Worm (Caenorhabditis elegans) whole organism, L4 larva: ENCODE results near the gene nhr-253.
A peak's percentile ranks its signal among the peaks of the same experiment; 100 is the strongest.

ENCODE experiments used
- D1046.2 ChIP-seq: fragments of 200-800 bp; sonication (Bioruptor generic); IDR thresholded peaks from 2 replicates; pipeline ENCODE4 v1.3.6; 2022; ENCODE audit warnings: missing genetic modification characterization, missing compliant biosample characterization
- T20F7.1 ChIP-seq: fragments of 200-800 bp; sonication (Bioruptor generic); optimal IDR thresholded peaks from 2 replicates; lab custom pipeline; 2018; ENCODE audit warnings: mild to moderate bottlenecking, missing genetic modification characterization, missing compliant biosample characterization
- T26A8.4 ChIP-seq: fragments of 200-800 bp; sonication (Bioruptor generic); IDR thresholded peaks from 2 replicates; pipeline ENCODE4 v1.3.6; 2022; ENCODE audit warnings: missing genetic modification characterization, missing compliant biosample characterization
- Y75B8A.6 ChIP-seq: fragments of 200-800 bp; sonication (Bioruptor generic); IDR thresholded peaks from 2 replicates; pipeline ENCODE4 v1.3.6; 2022; ENCODE audit warnings: missing genetic modification reagents, missing genetic modification characterization, missing compliant biosample characterization
- ZK337.2 ChIP-seq: fragments of 200-800 bp; sonication (Bioruptor generic); IDR thresholded peaks from 2 replicates; pipeline ENCODE4 v1.3.6; 2022; ENCODE audit warnings: missing genetic modification reagents, missing genetic modification characterization, missing compliant biosample characterization
- aha-1 ChIP-seq: fragments of 150-350 bp; peaks from one replicate; lab custom pipeline; 2014; ENCODE audit warnings: missing biosample characterization, missing genetic modification characterization
- arid-1 ChIP-seq: fragments of 200-800 bp; sonication (Bioruptor generic); conservative IDR thresholded peaks from 2 replicates; pipeline ENCODE4 v1.3.6; 2022; ENCODE audit warnings: missing genetic modification reagents, missing genetic modification characterization, missing compliant biosample characterization
- ceh-32 ChIP-seq: sonication (generic microtip); optimal IDR thresholded peaks from 2 replicates; lab custom pipeline; 2016; ENCODE audit warnings: mild to moderate bottlenecking, missing genetic modification characterization, missing compliant biosample characterization; ENCODE audit not compliant: poor library complexity
- ces-1 ChIP-seq: fragments of 150-350 bp; sonication (generic microtip); optimal IDR thresholded peaks from 4 replicates; lab custom pipeline; 2014; ENCODE audit warnings: missing biosample characterization, missing genetic modification reagents, missing genetic modification characterization
- ctbp-1 ChIP-seq: fragments of 200-800 bp; sonication (Bioruptor generic); IDR thresholded peaks from 2 replicates; pipeline ENCODE4 v1.3.6; 2022; ENCODE audit warnings: missing genetic modification reagents, missing genetic modification characterization, missing compliant biosample characterization
- daf-12 ChIP-seq: fragments of 150-350 bp; optimal IDR thresholded peaks from 2 replicates; lab custom pipeline; 2014; ENCODE audit warnings: missing biosample characterization, missing genetic modification reagents, missing genetic modification characterization
- daf-19 ChIP-seq: fragments of 200-800 bp; sonication (Bioruptor generic); conservative IDR thresholded peaks from 2 replicates; pipeline ENCODE4 v1.3.6; 2022; ENCODE audit warnings: missing genetic modification characterization, missing compliant biosample characterization
- dpl-1 ChIP-seq: fragments of 150-350 bp; optimal IDR thresholded peaks from 2 replicates; lab custom pipeline; 2014; ENCODE audit warnings: missing biosample characterization, missing genetic modification reagents, missing genetic modification characterization
- egl-27 ChIP-seq: sonication (generic microtip); optimal IDR thresholded peaks from 3 replicates; lab custom pipeline; 2017; ENCODE audit warnings: missing biosample characterization, missing genetic modification reagents, missing genetic modification characterization
- gei-8 ChIP-seq: fragments of 200-800 bp; sonication (Bioruptor generic); optimal IDR thresholded peaks from 2 replicates; lab custom pipeline; 2018; ENCODE audit warnings: mild to moderate bottlenecking, missing genetic modification characterization, missing compliant biosample characterization
- hlh-11 ChIP-seq: fragments of 200-800 bp; sonication (Bioruptor generic); optimal IDR thresholded peaks from 2 replicates; lab custom pipeline; 2018; ENCODE audit warnings: mild to moderate bottlenecking, missing genetic modification characterization, missing compliant biosample characterization
- hmg-1.1 ChIP-seq: fragments of 200-800 bp; sonication (Bioruptor generic); IDR thresholded peaks from 2 replicates; pipeline ENCODE4 v1.3.6; 2022; ENCODE audit warnings: missing genetic modification reagents, missing genetic modification characterization, missing compliant biosample characterization
- jun-1 ChIP-seq: fragments of 150-350 bp; optimal IDR thresholded peaks from 2 replicates; lab custom pipeline; 2014; ENCODE audit warnings: missing biosample characterization, missing genetic modification reagents, missing genetic modification characterization
- lin-13 ChIP-seq: fragments of 150-350 bp; optimal IDR thresholded peaks from 2 replicates; lab custom pipeline; 2014; ENCODE audit warnings: missing biosample characterization, missing genetic modification reagents, missing genetic modification characterization
- mdt-29 ChIP-seq: fragments of 200-800 bp; sonication (Bioruptor generic); IDR thresholded peaks from 2 replicates; pipeline ENCODE4 v1.3.6; 2022; ENCODE audit warnings: missing genetic modification reagents, missing genetic modification characterization, missing compliant biosample characterization
- mes-2 ChIP-seq: sonication (generic microtip); optimal IDR thresholded peaks from 2 replicates; lab custom pipeline; 2016; ENCODE audit warnings: missing genotype, mild to moderate bottlenecking, missing genetic modification characterization, missing compliant biosample characterization; ENCODE audit not compliant: poor library complexity, severe bottlenecking
- nhr-102 ChIP-seq: sonication (generic microtip); optimal IDR thresholded peaks from 2 replicates; lab custom pipeline; 2016; ENCODE audit warnings: mild to moderate bottlenecking, missing genetic modification characterization, moderate library complexity, missing compliant biosample characterization
- nhr-11 ChIP-seq: fragments of 150-350 bp; optimal IDR thresholded peaks from 2 replicates; lab custom pipeline; 2014; ENCODE audit warnings: missing biosample characterization, missing genetic modification characterization
- nhr-28 ChIP-seq: fragments of 150-350 bp; optimal IDR thresholded peaks from 2 replicates; lab custom pipeline; 2014; ENCODE audit warnings: missing biosample characterization, missing genetic modification characterization
- nhr-76 ChIP-seq: fragments of 150-350 bp; optimal IDR thresholded peaks from 2 replicates; lab custom pipeline; 2014; ENCODE audit warnings: missing biosample characterization, missing genetic modification characterization
- php-3 ChIP-seq: fragments of 200-800 bp; sonication (Bioruptor generic); IDR thresholded peaks from 2 replicates; pipeline ENCODE4 v1.3.6; 2022; ENCODE audit warnings: missing genetic modification reagents, missing genetic modification characterization, missing compliant biosample characterization
- snpc-4 ChIP-seq: fragments of 150-350 bp; optimal IDR thresholded peaks from 2 replicates; lab custom pipeline; 2014; ENCODE audit warnings: missing biosample characterization, missing genetic modification characterization
- tag-97 ChIP-seq: fragments of 200-800 bp; sonication (Bioruptor generic); IDR thresholded peaks from 2 replicates; pipeline ENCODE4 v1.3.6; 2022; ENCODE audit warnings: missing genetic modification characterization, missing compliant biosample characterization
- tra-1 ChIP-seq: fragments of 200-800 bp; sonication (Bioruptor generic); IDR thresholded peaks from 2 replicates; pipeline ENCODE4 v1.3.6; 2022; ENCODE audit warnings: missing genetic modification reagents, missing genetic modification characterization, missing compliant biosample characterization
- unc-39 ChIP-seq: sonication (generic microtip); optimal IDR thresholded peaks from 2 replicates; lab custom pipeline; 2017; ENCODE audit warnings: missing biosample characterization, missing genetic modification characterization
- unc-62 ChIP-seq, 3 experiments: fragments of 150-350 bp in 1 of 3; sonication (generic microtip); optimal IDR thresholded peaks in 2 of 3; peaks in 1 of 3; 1 replicate in 1 of 3; 2 replicates in 2 of 3; lab custom pipeline; 2014 to 2017; ENCODE audit warnings: missing biosample characterization in 3 of 3, missing genetic modification characterization in 3 of 3, missing genetic modification reagents in 3 of 3, missing genotype in 1 of 3
- zfp-2 ChIP-seq: sonication (generic microtip); optimal IDR thresholded peaks from 2 replicates; lab custom pipeline; 2016; ENCODE audit warnings: mild to moderate bottlenecking, missing genetic modification characterization, missing compliant biosample characterization

Gene nhr-253

DNA sequence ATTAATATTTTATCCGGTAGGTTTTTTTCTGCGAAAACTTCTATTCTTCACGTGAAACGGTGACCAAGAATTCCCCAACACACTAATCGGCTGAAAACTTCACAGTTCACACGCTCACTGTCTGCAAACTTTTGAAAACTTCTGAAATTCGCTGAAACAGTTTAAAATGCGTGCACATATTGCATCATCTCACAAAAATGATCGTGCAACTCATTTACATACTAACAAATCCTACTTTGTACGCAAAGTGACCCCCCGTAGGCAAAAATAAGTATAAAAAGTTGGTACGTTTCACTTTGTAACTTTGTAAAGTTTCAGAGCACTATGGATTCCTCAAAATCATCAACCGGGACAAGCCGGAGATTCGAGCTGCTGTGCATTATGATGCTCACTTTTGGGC is 8.0 kb upstream of the nhr-253 start, which contains the start of gene ZK6.6:
Gene ZK6.6, plus strand, starts transcription at position 301 of the 400 bp plus-strand sequence.
- TF ChIP-seq gei-8 (GFP tag; lab: Kevin White, UChicago) (peak; percentile 20), jun-1 (tag; lab: Kevin White, UChicago) (no peak)
- TF ChIP-seq, all 104 proteins: peak for 1

DNA sequence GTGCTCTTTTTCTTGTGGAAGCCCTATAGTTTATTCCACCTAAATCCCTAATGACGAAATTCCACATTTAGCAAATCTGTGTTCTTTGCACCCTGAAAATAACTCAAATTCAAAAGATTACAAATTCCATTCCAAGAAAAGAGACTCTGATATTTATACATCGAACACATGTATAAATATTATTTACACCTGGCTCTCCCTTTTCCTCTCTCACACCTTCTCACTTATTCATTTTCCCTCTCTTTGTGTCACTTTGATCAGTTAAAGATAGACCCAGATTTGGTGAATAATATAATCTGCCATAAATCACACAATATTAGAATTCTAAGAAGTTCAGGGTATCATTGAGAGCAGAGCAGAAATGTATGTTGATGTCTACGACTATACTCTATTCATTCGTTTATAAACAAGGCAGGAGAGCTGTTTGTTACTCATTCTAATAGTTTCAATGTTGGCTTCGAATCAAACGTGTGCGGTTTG is 4.2 kb upstream of the nhr-253 start, which contains the start of gene nhr-254:
Gene nhr-254, plus strand, starts transcription at position 430 of the 480 bp plus-strand sequence.
- TF ChIP-seq nhr-28 (tag; lab: Kevin White, UChicago) (no peak), tra-1 (GFP tag; lab: Robert Waterston, UW) (no peak), nhr-11 (peak; percentile 31)
- TF ChIP-seq, all 104 proteins: peak for 1

DNA sequence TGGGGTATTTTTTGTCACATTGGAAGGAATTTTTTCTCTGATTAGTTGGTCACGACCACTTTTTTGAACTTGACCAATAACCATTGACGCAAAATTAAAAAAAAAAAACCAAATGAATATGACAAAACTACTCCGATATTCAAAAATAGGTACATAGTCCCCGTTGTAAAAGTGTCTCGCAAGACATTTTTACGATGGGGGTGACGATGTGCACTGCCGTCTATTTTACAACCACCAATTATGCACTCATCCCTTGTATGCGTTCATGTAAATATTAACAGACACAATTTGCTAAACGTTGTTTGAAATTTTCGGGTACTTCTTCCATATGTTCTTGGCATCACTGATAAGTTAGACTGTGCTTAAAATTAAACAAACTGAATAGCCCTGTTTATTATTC is 3.3 kb downstream of the nhr-253 start, which contains the start of gene scl-27:
Gene scl-27, plus strand, starts transcription at position 301 of the 400 bp plus-strand sequence.
- TF ChIP-seq nhr-28 (tag; lab: Kevin White, UChicago) (no peak), D1046.2 (GFP tag; lab: Robert Waterston, UW) (no peak), dpl-1 (no peak), unc-62 (GFP tag; optimal IDR thresholded peaks at IDR 0.05 in 1 of 2; lab: Kevin White, UChicago) (peak in 1 of 2 experiments; percentile 11), unc-62 (tag; optimal IDR thresholded peaks at IDR 0.05; lab: Kevin White, UChicago) (no peak), daf-12 (tag; lab: Kevin White, UChicago) (no peak), mdt-29 (GFP tag; lab: Robert Waterston, UW) (no peak), php-3 (no peak)
- TF ChIP-seq, all 104 proteins: peak for 1

DNA sequence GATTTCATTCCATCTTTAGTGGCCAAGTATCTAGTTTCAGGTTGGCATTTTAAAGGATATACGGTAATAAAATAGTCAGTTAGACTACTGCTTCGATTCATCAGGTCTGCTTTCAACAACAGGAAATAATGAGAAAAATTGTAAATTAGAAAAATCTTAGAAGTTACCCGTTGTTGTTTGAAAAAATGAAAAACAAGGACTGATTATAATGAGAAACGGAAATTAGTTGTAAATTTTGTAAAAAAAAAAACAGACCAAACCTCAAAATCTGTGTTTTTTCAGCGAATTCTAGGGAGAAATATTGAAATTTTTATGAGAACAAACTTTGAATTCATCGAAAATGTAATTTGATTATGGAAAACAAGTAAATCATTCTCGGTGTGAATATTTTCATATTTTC is 6.6 kb downstream of the nhr-253 start, which contains the start of gene srh-62:
Gene srh-62, minus strand, starts transcription at position 101 of the 400 bp plus-strand sequence.
- no peak for TF ChIP-seq zfp-2 (tag; lab: Kevin White, UChicago)
- no peak for TF ChIP-seq ces-1
- TF ChIP-seq egl-27 (tag; lab: Kevin White, UChicago): no peak
- no peak for TF ChIP-seq ceh-32
- no peak for TF ChIP-seq nhr-76 (tag; lab: Kevin White, UChicago)
- no peak for TF ChIP-seq T20F7.1
- no peak for TF ChIP-seq tag-97 (GFP tag; lab: Robert Waterston, UW)
- no peak for TF ChIP-seq arid-1 (GFP tag; lab: Robert Waterston, UW)
- no peak for TF ChIP-seq D1046.2 (GFP tag; lab: Robert Waterston, UW)
- TF ChIP-seq hlh-11: no peak
- TF ChIP-seq lin-13 (GFP tag; lab: Kevin White, UChicago): no peak

DNA sequence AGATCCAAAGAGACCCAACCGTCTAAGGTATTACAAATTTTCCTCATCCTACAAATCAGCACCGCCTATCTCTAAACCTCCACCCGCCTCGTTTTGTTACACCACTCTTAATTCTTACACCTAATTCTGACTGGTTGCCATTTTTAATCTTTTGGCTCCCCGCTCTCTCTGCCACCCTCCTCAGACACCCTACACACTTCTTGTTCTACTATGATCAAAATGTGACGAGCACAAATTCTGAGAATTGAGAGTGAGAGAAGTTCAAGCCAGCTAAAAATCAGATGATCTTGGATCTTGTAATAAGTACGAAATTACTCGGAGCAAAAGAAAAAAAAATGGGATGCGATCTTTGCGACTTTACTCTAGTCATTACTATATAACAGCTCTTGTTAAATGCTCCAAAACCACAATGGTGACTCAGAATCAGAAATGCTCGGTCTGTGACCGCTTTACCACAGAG is 7.8 kb downstream of the nhr-253 start, which contains the start of gene nhr-252:
Gene nhr-252, plus strand, starts transcription at position 410 of the 460 bp plus-strand sequence.
- no peak for TF ChIP-seq ctbp-1 (GFP tag; lab: Robert Waterston, UW)
- TF ChIP-seq tra-1 (GFP tag; lab: Robert Waterston, UW): no peak
- TF ChIP-seq T26A8.4: no peak
- no peak for TF ChIP-seq hmg-1.1 (GFP tag; lab: Robert Waterston, UW)
- no peak for TF ChIP-seq gei-8 (GFP tag; lab: Kevin White, UChicago)
- TF ChIP-seq unc-39: no peak
- no peak for TF ChIP-seq aha-1 (tag; lab: Kevin White, UChicago)
- TF ChIP-seq daf-19 (GFP tag; lab: Robert Waterston, UW): no peak
- no peak for TF ChIP-seq nhr-102
- no peak for TF ChIP-seq snpc-4
- no peak for TF ChIP-seq ceh-32
- no peak for TF ChIP-seq nhr-76 (tag; lab: Kevin White, UChicago)
- no peak for TF ChIP-seq mes-2 (tag; lab: Kevin White, UChicago)
- TF ChIP-seq Y75B8A.6: no peak
- TF ChIP-seq ZK337.2: no peak
